Worm (Caenorhabditis elegans) whole organism, late embryonic: ENCODE measurements around the gene coa-4.

Experiments
- ahr-1 ChIP-seq: sonication (generic microtip); optimal IDR thresholded peaks from 2 replicates; lab custom pipeline; 2016; ENCODE audit warnings: missing genetic modification characterization, missing compliant biosample characterization
- ceh-45 ChIP-seq: fragments of 200-800 bp; sonication (Bioruptor generic); IDR thresholded peaks from 2 replicates; pipeline ENCODE4 v1.3.6; 2022; ENCODE audit warnings: missing genetic modification reagents, missing genetic modification characterization, missing compliant biosample characterization
- ets-4 ChIP-seq: sonication (generic microtip); optimal IDR thresholded peaks from 2 replicates; lab custom pipeline; 2016; ENCODE audit warnings: missing genetic modification characterization, missing compliant biosample characterization
- nhr-11 ChIP-seq: fragments of 150-350 bp; optimal IDR thresholded peaks from 2 replicates; lab custom pipeline; 2014; ENCODE audit warnings: missing biosample characterization, missing genetic modification characterization
- odd-2 ChIP-seq: sonication (generic microtip); optimal IDR thresholded peaks from 2 replicates; lab custom pipeline; 2017; ENCODE audit warnings: antibody characterized with exemption, mild to moderate bottlenecking, missing genetic modification characterization, missing compliant biosample characterization
- pag-3 ChIP-seq: sonication (generic microtip); optimal IDR thresholded peaks from 2 replicates; lab custom pipeline; 2016; ENCODE audit warnings: missing compliant biosample characterization, missing genetic modification characterization, borderline replicate concordance
- pha-4 ChIP-seq: fragments of 150-350 bp; optimal IDR thresholded peaks from 2 replicates; lab custom pipeline; 2018; ENCODE audit warnings: missing biosample characterization, missing genetic modification reagents, missing genetic modification characterization

DNA sequence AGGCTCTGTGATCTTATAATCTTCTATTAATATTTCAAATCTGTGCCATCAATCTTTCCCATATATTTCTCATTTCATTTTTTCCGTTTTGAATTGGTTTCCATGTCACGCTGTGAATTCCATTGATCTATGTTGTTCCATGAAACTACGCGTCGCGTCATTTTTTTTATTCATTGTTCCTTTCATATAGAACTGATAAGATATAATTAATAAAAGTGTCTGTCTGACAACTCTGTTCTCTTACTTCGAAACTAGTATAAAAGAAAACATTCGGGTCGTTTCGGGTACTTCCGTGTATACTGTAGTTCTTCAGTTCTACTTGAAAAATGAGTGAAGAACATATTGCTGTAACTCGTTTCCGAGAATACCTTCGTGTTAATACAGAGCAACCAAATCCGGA, 39.1 kb upstream of the coa-4 start, which contains the start of gene C10C5.3:
- no peak for TF ChIP-seq pha-4
- TF ChIP-seq ets-4: no peak
- TF ChIP-seq ceh-45: no peak
- TF ChIP-seq odd-2 (tag; lab: Kevin White, UChicago): no peak
- TF ChIP-seq nhr-11: no peak
- TF ChIP-seq pag-3 (tag; lab: Kevin White, UChicago): no peak
- TF ChIP-seq ahr-1 (tag; lab: Kevin White, UChicago): no peak
